Worm (Caenorhabditis elegans): ENCODE results near the gene K09G1.1.

Gene K09G1.1

DNA sequence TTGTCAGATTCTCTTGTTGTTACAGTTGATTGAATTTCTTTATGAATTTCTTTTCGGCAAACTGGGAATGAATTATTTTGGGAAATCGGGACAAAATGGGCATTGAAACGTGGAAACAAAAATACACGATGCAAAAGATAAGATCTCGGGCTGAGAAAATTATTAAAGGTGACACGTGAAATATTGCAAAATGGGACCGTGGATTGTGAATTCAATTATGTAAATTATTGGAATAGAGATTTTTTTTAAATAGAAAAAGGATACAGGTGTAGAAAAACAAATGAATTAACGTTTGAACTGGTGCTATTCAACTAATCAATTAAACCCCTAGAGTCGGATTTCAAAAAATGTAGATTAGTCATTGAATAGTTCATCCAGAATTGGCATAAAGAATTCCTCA, 14.6 kb upstream of the K09G1.1 start, which contains the start of gene F25B3.4:
F25B3.4 (minus strand) TSS at position 101 of the 400 bp plus-strand sequence.
- no peak for TF ChIP-seq him-1 (tag; optimal IDR thresholded peaks at IDR 0.05)
- TF ChIP-seq dao-5 (tag; optimal IDR thresholded peaks at IDR 0.05) = no peak
- TF ChIP-seq W03F9.2 (tag; optimal IDR thresholded peaks at IDR 0.05) = no peak

DNA sequence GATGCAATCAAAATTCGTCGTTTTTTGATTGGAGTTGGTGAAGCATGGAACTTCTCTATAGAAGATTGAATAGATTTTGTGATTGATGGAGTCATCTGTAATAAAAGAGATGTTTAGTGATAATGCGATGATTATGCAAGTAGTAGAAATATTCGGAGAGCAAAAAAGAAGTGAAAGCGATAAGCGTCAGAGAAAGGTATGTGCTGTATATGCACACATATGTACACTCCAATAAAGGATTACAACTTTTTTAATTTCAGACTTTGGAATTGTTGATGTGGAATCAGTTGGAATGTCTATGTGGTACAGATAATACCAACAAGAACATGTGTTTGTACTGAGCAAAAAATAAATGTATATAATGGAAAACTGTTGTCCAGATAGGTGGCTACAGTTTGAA, 13.1 kb upstream of the K09G1.1 start, which contains the start of gene F25B3.5:
F25B3.5 (minus strand) TSS at position 101 of the 400 bp plus-strand sequence.
- TF ChIP-seq W03F9.2 (tag; optimal IDR thresholded peaks at IDR 0.05) = no peak
- no peak for TF ChIP-seq dao-5 (tag; optimal IDR thresholded peaks at IDR 0.05)
- TF ChIP-seq him-1 (tag; optimal IDR thresholded peaks at IDR 0.05) = no peak

DNA sequence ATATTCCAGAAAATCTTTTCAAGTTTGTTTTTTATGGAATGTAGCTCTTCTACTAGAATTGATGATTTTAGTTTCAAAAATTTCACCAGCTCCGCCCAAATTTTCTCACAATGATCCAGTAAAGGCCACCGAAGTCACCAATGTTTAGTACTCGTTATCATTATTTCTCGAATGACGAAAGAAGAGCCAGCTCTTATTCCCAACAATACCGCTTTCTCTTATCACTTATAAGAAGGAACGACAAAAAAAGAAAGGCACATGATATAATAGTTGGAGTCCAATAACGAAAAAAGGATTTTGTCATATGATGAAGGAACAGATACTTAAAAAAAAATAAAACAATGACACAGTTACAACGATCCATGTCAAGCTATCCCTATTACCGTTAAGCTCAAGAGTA, 12.3 kb upstream of the K09G1.1 start:
- TF ChIP-seq him-1 (tag; optimal IDR thresholded peaks at IDR 0.05) (no peak), dao-5 (tag; optimal IDR thresholded peaks at IDR 0.05) (no peak), W03F9.2 (tag; optimal IDR thresholded peaks at IDR 0.05) (no peak)

DNA sequence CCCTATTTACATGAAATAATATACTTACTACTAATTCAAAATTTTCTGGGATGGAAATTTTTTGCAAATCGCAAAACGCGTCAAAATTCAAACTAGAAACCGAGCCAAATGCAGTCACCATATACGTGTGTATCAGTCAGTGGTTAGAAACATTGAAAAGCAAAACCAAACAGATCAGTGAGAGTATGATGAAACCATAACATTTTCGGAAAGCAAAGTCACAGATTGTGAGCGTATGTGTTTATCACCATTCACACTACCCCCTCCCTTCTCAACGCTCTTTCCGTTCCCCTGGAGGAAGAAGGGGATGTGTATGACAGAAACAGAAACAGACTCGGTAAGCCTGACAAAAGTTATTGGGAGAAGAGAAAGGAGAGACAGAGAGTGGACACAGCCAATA, 11.7 kb upstream of the K09G1.1 start:
- TF ChIP-seq dao-5 (tag; optimal IDR thresholded peaks at IDR 0.05) = no peak
- TF ChIP-seq W03F9.2 (tag; optimal IDR thresholded peaks at IDR 0.05) = no peak
- no peak for TF ChIP-seq him-1 (tag; optimal IDR thresholded peaks at IDR 0.05)

DNA sequence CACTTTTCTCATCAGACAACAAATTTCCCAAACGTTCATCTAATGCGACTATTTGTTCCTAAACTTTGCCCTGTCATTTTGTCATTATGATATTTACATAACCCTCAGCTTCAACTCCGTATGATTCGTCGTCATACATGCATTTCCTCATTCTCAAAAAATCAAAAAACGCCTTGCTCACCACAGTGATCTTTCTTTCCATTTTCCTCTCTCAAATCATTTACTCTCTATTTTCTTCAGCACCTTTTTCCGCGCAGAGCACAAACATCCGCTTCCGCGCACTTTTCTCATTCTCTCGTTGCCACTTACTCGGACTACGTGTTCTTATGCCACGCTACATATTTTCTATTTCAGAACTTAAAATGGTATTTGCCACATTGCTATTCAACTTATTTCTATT, 6.4 kb upstream of the K09G1.1 start, which contains the start of gene F25B3.2:
F25B3.2 (plus strand) TSS at position 301 of the 400 bp plus-strand sequence.
- TF ChIP-seq him-1 (tag; optimal IDR thresholded peaks at IDR 0.05) (no peak), dao-5 (tag; optimal IDR thresholded peaks at IDR 0.05) (no peak), W03F9.2 (tag; optimal IDR thresholded peaks at IDR 0.05) (no peak)

DNA sequence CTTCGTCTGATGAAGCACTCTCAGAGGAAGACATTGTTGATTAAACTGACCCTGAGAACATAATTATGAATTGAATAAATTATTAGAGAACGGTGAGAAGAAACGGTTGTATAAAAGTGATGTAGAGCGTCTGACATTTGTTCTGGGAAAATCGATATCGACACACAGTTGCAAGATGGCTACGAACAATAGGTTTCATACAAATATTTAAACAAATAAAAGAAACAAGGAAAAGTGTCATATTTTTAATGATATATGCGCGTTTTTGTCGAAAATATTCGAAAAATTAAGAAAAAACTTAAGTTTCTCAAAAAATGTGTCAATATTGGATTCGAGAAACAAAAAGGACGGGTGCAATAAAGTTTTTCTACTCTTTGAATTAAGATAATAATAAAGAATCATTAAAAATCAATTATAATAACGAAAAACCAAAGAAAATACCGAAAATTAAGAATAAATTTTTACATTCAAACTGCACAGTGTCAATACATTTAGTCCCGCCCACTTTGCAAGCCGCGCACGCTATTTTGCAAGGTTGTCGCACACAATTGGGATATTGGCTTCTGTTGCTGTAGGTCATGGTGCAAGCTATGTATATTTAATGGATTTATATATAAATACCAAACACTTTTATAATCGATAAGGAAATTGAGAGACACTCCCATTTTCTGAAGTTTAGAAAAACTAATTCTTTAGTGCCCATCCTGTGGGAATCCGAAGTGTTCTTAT, 587 bp upstream of the K09G1.1 start, which contains the start of gene rtfo-1:
rtfo-1 (minus strand) TSS at position 51 of the 729 bp plus-strand sequence.
- no peak for TF ChIP-seq him-1 (tag; optimal IDR thresholded peaks at IDR 0.05)
- TF ChIP-seq dao-5 (tag; optimal IDR thresholded peaks at IDR 0.05) = no peak
- TF ChIP-seq W03F9.2 (tag; optimal IDR thresholded peaks at IDR 0.05) = no peak

DNA sequence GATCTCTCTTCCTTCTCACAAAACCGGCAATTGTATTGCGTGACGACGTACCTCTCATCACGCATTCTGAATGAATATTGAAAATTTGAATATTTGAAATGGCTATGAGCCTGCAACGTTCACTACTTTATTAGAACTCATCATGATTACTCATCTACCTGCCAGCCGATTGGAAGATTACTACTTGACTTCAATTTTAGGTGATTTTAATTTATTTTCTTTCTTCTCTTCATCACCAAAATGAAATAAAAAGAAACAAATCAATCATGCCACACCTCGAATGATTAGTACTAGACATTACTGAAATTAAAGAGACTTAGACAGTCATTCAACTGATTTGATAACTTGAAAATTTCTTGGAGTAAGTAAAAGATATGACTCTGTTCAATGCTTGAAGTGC, 918 bp downstream of the K09G1.1 start:
- no peak for TF ChIP-seq W03F9.2 (tag; optimal IDR thresholded peaks at IDR 0.05)
- TF ChIP-seq him-1 (tag; optimal IDR thresholded peaks at IDR 0.05) = no peak
- no peak for TF ChIP-seq dao-5 (tag; optimal IDR thresholded peaks at IDR 0.05)

DNA sequence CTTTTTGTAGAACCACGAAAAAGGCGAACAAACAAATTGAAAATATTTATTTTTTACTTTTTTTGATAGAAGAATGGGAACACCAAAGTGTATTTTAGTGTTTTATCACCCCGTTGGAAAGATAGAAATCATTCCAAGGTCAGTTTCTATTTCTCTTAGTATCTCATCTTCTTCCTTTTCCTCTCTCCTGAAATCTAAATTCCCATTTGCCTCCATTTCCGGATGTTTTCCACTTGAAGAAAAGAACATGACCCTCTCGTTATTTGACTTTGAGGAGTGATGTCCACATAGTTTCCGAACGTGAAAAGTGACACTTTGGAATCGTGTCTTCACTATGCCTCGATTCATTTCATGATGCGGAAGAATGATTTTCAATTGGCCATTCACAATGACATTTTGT, 4.3 kb downstream of the K09G1.1 start:
- TF ChIP-seq dao-5 (tag; optimal IDR thresholded peaks at IDR 0.05) (no peak), W03F9.2 (tag; optimal IDR thresholded peaks at IDR 0.05) (no peak), him-1 (tag; optimal IDR thresholded peaks at IDR 0.05) (no peak)

DNA sequence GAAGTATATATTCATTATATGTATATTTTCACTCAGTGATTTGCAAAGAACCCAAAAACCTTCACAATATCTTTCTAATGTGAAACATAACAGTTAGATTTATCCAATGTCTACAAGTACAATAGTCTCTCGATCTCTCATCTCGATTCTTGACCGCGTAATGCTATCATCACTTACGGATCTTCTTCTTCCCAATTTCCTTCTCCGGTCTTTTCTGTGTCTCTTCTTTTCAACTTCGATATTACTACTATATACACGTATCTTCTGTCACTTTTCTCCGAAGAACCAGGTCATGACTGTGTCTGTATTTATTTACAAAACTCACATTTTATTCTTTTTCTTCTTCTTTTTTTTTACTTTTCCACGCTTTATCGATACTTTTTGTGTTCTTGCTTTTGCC, 5.2 kb downstream of the K09G1.1 start:
- TF ChIP-seq him-1 (tag; optimal IDR thresholded peaks at IDR 0.05) (no peak), W03F9.2 (tag; optimal IDR thresholded peaks at IDR 0.05) (no peak), dao-5 (tag; optimal IDR thresholded peaks at IDR 0.05) (no peak)

DNA sequence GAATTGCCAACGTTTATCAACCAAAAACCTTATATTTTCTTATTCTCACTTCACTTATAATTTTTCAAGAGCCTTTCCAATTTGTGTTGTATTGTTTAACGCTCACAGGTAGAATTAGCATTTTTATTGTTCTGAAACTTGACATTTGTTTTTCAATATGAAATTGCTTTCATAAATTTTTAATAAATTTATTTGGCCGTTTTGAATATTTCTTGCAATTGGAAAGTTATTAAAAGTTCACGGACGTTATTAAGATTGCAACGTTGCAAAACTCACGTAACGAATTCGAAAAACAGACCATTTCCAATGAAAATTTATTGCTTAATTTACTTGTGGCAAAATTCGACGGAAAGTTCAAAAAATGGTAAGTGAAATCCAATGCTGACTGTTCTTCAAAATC, 7.0 kb downstream of the K09G1.1 start, which contains the start of gene K09G1.2:
K09G1.2 (plus strand) TSS at position 301 of the 400 bp plus-strand sequence.
- TF ChIP-seq W03F9.2 (tag; optimal IDR thresholded peaks at IDR 0.05) = no peak
- TF ChIP-seq dao-5 (tag; optimal IDR thresholded peaks at IDR 0.05) = no peak
- no peak for TF ChIP-seq him-1 (tag; optimal IDR thresholded peaks at IDR 0.05)

DNA sequence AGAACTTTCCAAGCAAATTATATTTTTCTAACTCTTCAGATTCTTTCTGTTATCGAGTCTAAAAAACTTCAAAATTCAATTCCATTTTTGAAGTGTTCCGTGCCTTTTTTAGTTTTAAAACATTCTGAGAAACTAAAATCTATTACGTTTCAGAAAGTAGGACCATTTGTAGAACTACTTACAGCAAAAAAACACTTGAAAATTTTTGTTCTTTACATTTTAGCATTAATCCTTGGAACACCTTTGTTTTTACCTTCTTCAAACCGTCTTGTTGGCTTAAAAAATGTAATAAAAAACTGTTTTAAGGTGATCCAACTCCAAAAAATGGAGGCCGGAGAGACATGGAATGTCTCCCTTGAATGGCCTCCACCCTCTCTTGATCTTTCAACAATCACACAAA, 24.9 kb downstream of the K09G1.1 start, which contains the start of gene dop-2:
dop-2 (plus strand) TSS at position 301 of the 400 bp plus-strand sequence.
- TF ChIP-seq dao-5 (tag; optimal IDR thresholded peaks at IDR 0.05) = no peak

DNA sequence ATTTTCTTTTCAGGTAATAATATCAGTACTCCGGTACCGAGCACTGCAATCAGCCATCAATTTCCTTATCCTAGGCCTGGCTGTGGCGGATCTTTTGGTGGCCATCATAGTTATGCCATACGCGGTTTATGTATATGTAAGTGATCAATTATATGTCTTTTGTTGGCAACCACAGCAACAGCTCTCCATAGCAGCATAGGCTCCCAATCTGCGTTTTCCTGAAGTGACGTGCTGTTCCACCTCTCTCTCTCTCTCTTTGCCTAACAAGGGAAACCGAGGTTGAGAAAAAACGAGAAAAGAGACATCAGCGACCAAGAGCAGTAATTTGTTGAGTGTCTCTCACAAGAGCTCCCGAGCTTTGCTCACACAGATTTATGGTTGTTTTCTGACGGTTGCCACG, 25.9 kb downstream of the K09G1.1 start:
- TF ChIP-seq dao-5 (tag; optimal IDR thresholded peaks at IDR 0.05) = no peak
- no peak for TF ChIP-seq W03F9.2 (tag; optimal IDR thresholded peaks at IDR 0.05)

DNA sequence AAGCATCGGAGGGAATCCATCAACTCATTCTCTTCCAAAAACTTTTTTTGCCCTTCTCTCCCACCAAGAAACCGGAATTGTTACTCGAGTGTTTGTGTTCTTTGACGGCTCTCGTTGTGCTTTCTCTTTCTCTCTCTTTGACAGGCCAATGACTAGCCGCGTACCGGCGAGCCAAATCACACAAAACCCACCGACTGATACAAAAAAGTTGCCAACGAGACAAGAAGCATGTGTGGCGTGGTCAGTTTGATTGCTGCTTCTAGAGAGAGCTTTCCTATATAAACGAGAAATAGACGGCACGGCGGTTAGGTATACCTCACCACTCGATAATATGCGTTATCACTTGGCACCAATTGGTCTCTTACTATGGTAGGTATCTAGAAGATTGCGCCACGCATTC, 32.4 kb downstream of the K09G1.1 start, which contains the start of gene pqn-63:
pqn-63 (plus strand) TSS at position 307 of the 400 bp plus-strand sequence.
- TF ChIP-seq him-1 (tag; optimal IDR thresholded peaks at IDR 0.05) (no peak), dao-5 (tag; optimal IDR thresholded peaks at IDR 0.05) (no peak), W03F9.2 (tag; optimal IDR thresholded peaks at IDR 0.05) (no peak)

DNA sequence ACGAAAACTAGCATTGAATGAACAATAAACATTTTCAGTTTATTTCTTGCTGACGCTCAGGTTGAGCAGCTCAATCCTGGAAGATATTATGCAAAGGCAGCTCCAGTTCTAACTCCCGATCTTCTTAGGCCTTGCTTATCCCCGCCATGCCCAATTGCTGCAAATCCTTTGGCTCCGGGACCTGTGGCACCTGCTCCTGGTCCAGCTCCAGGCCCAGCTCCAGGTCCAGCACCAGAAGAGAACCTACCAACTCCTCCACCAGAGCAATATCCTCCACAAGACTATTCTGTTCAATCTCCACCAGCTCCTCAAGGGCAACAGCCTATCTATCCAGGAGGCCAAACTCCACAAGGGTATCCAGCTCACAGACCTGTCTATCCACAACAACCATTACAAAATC, 32.8 kb downstream of the K09G1.1 start:
- no peak for TF ChIP-seq dao-5 (tag; optimal IDR thresholded peaks at IDR 0.05)
- no peak for TF ChIP-seq W03F9.2 (tag; optimal IDR thresholded peaks at IDR 0.05)
- TF ChIP-seq him-1 (tag; optimal IDR thresholded peaks at IDR 0.05) = no peak

DNA sequence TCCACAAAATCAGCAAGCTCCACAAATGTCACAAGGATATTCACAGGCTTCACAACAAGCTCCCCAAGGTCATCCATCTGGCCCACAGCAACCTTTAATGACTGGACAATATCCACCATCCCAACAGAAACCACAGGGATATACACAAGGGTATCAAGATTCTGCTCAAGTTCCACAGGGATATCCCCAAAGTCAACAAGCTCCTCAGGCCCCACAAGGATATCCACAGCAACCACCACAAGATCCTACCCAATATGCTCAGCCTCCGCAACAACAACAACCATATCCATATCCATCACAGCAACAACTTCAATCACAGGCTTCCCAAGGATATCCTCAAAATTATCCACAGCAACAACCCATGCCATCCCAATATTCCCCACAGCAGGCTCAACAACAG, 33.3 kb downstream of the K09G1.1 start:
- no peak for TF ChIP-seq W03F9.2 (tag; optimal IDR thresholded peaks at IDR 0.05)
- TF ChIP-seq dao-5 (tag; optimal IDR thresholded peaks at IDR 0.05) = no peak
- no peak for TF ChIP-seq him-1 (tag; optimal IDR thresholded peaks at IDR 0.05)

Data from whole organism, L4/young adult.